Fruit fly (Drosophila melanogaster) whole organism, embryonic: ENCODE results near the gene phr6-4.

ENCODE experiments used
- Abd-B ChIP-seq: fragments of 200-800 bp; sonication (Bioruptor generic); optimal IDR thresholded peaks from 2 replicates; lab custom pipeline; 2018; ENCODE audit warnings: missing biosample characterization, mild to moderate bottlenecking, missing genetic modification characterization, moderate library complexity
- CG10366 ChIP-seq: fragments of 200-800 bp; sonication (Bioruptor generic); IDR thresholded peaks from 2 replicates; pipeline ENCODE4 v1.3.6; 2022; ENCODE audit warnings: missing biosample characterization, missing genetic modification characterization
- CG10565 ChIP-seq: fragments of 200-800 bp; sonication (Bioruptor generic); optimal IDR thresholded peaks from 3 replicates; lab custom pipeline; 2016; ENCODE audit warnings: missing biosample characterization, mild to moderate bottlenecking, missing genetic modification characterization
- CG11560 ChIP-seq: fragments of 200-800 bp; sonication (Bioruptor generic); IDR thresholded peaks from 3 replicates; pipeline ENCODE4 v1.3.6; 2022; ENCODE audit warnings: missing biosample characterization, missing genetic modification characterization
- CG15696 ChIP-seq: fragments of 200-800 bp; sonication (Bioruptor generic); optimal IDR thresholded peaks from 2 replicates; lab custom pipeline; 2019; ENCODE audit warnings: missing biosample characterization, mild to moderate bottlenecking, missing genetic modification characterization, moderate library complexity
- CG17359 ChIP-seq: fragments of 200-800 bp; sonication (Bioruptor generic); optimal IDR thresholded peaks from 3 replicates; lab custom pipeline; 2018; ENCODE audit warnings: missing biosample characterization, mild to moderate bottlenecking, missing genetic modification characterization, moderate library complexity
- CG2199 ChIP-seq: fragments of 200-800 bp; sonication (Bioruptor generic); IDR thresholded peaks from 3 replicates; pipeline ENCODE4 v1.3.6; 2022; ENCODE audit warnings: missing biosample characterization, missing genetic modification characterization
- CG31441 ChIP-seq: fragments of 200-800 bp; sonication (Bioruptor generic); IDR thresholded peaks from 2 replicates; pipeline ENCODE4 v1.3.6; 2022; ENCODE audit warnings: missing biosample characterization, missing genetic modification characterization
- CG3281 ChIP-seq: fragments of 200-800 bp; sonication (Bioruptor generic); optimal IDR thresholded peaks from 3 replicates; lab custom pipeline; 2017; ENCODE audit warnings: missing biosample characterization, mild to moderate bottlenecking, missing genetic modification characterization
- CG3407 ChIP-seq: fragments of 200-800 bp; sonication (Bioruptor generic); optimal IDR thresholded peaks from 2 replicates; lab custom pipeline; 2018; ENCODE audit warnings: missing biosample characterization, mild to moderate bottlenecking, missing genetic modification characterization
- CG3726 ChIP-seq: fragments of 200-800 bp; sonication (Bioruptor generic); IDR thresholded peaks from 3 replicates; pipeline ENCODE4, ENCODE4 v1.3.6; 2022; ENCODE audit warnings: missing biosample characterization, missing genetic modification characterization
- CG6654 ChIP-seq: fragments of 200-800 bp; sonication (Bioruptor generic); optimal IDR thresholded peaks from 2 replicates; lab custom pipeline; 2017; ENCODE audit warnings: missing biosample characterization, mild to moderate bottlenecking, missing genetic modification characterization
- CG8281 ChIP-seq: fragments of 200-800 bp; sonication (Bioruptor generic); optimal IDR thresholded peaks from 2 replicates; lab custom pipeline; 2018; ENCODE audit warnings: missing biosample characterization, mild to moderate bottlenecking, missing genetic modification characterization, moderate library complexity
- CG8290 ChIP-seq, 3 experiments: fragments of 200-800 bp; sonication (Bioruptor generic); optimal IDR thresholded peaks; 2 replicates each; lab custom pipeline; 2016 to 2019; ENCODE audit warnings: missing biosample characterization in 3 of 3, missing genetic modification characterization in 3 of 3, mild to moderate bottlenecking in 2 of 3, moderate library complexity in 1 of 3
- CG9215 ChIP-seq: fragments of 200-800 bp; sonication (Bioruptor generic); IDR thresholded peaks from 2 replicates; pipeline ENCODE4 v1.3.6; 2022; ENCODE audit warnings: missing biosample characterization, missing genetic modification characterization
- CHES-1-like ChIP-seq: fragments of 200-800 bp; sonication (Bioruptor generic); optimal IDR thresholded peaks from 2 replicates; lab custom pipeline; 2016; ENCODE audit warnings: missing biosample characterization, missing genetic modification characterization
- CTCF ChIP-seq: fragments of 200-800 bp; sonication (Bioruptor generic); optimal IDR thresholded peaks from 2 replicates; lab custom pipeline; 2017; ENCODE audit warnings: missing biosample characterization, mild to moderate bottlenecking, missing genetic modification characterization, moderate library complexity
- Dip2 ChIP-seq: fragments of 200-800 bp; sonication (Bioruptor generic); IDR thresholded peaks from 2 replicates; pipeline ENCODE4 v1.3.6; 2022; ENCODE audit warnings: missing biosample characterization, missing genetic modification characterization
- H15 ChIP-seq: fragments of 200-800 bp; sonication (Bioruptor generic); IDR thresholded peaks from 3 replicates; pipeline ENCODE4 v1.3.6; 2022; ENCODE audit warnings: missing biosample characterization, missing genetic modification characterization
- Hmx ChIP-seq: fragments of 200-800 bp; sonication (Bioruptor generic); optimal IDR thresholded peaks from 2 replicates; lab custom pipeline; 2016; ENCODE audit warnings: missing biosample characterization, missing genetic modification characterization
- Nf-YC ChIP-seq: fragments of 200-800 bp; optimal IDR thresholded peaks from 3 replicates; lab custom pipeline; 2019; ENCODE audit warnings: missing biosample characterization, mild to moderate bottlenecking, missing genetic modification characterization, moderate library complexity
- Scr ChIP-seq: fragments of 200-800 bp; sonication (Bioruptor generic); IDR thresholded peaks from 2 replicates; pipeline ENCODE4 v1.3.6; 2022; ENCODE audit warnings: missing biosample characterization, missing genetic modification characterization; ENCODE audit not compliant: partially characterized antibody
- az2 ChIP-seq: fragments of 200-800 bp; sonication (Bioruptor generic); optimal IDR thresholded peaks from 3 replicates; lab custom pipeline; 2016; ENCODE audit warnings: missing biosample characterization, missing genetic modification characterization
- bigmax ChIP-seq: fragments of 200-800 bp; sonication (Bioruptor generic); optimal IDR thresholded peaks from 2 replicates; lab custom pipeline; 2018; ENCODE audit warnings: missing biosample characterization, mild to moderate bottlenecking, missing genetic modification characterization
- bsh ChIP-seq, 2 experiments: fragments of 200-800 bp; sonication (Bioruptor generic); optimal IDR thresholded peaks; 2 replicates each; lab custom pipeline; 2017 to 2018; ENCODE audit warnings: mild to moderate bottlenecking in 2 of 2, missing biosample characterization in 2 of 2, missing genetic modification characterization in 2 of 2, moderate library complexity in 1 of 2
- chm ChIP-seq: fragments of 200-800 bp; sonication (Bioruptor generic); IDR thresholded peaks from 2 replicates; pipeline ENCODE4 v1.3.6; 2022; ENCODE audit warnings: missing biosample characterization, missing genetic modification characterization
- chn ChIP-seq: fragments of 200-800 bp; sonication (Bioruptor generic); optimal IDR thresholded peaks from 2 replicates; lab custom pipeline; 2016; ENCODE audit warnings: missing biosample characterization, missing genetic modification characterization
- ci ChIP-seq: fragments of 200-800 bp; sonication (Bioruptor generic); IDR thresholded peaks from 3 replicates; pipeline ENCODE4 v1.3.6; 2022; ENCODE audit warnings: missing biosample characterization, missing genetic modification characterization
- da ChIP-seq: fragments of 200-800 bp; sonication (Bioruptor generic); optimal IDR thresholded peaks from 2 replicates; lab custom pipeline; 2016; ENCODE audit warnings: missing biosample characterization, missing genetic modification characterization
- dan ChIP-seq: fragments of 200-800 bp; sonication (Bioruptor generic); IDR thresholded peaks from 2 replicates; pipeline ENCODE4 v1.3.6; 2022; ENCODE audit warnings: missing biosample characterization, missing genetic modification characterization
- dimm ChIP-seq: fragments of 200-800 bp; sonication (Bioruptor generic); IDR thresholded peaks from 2 replicates; pipeline ENCODE4 v1.3.6; 2022; ENCODE audit warnings: missing biosample characterization, missing genetic modification characterization
- dmrt99B ChIP-seq: fragments of 200-800 bp; sonication (Bioruptor generic); optimal IDR thresholded peaks from 2 replicates; lab custom pipeline; 2018; ENCODE audit warnings: missing biosample characterization, mild to moderate bottlenecking, missing genetic modification characterization, moderate library complexity
- dysf ChIP-seq: fragments of 200-800 bp; sonication (Bioruptor generic); IDR thresholded peaks from 3 replicates; pipeline ENCODE4 v1.3.6; 2022; ENCODE audit warnings: missing biosample characterization, missing genetic modification characterization
- fu2 ChIP-seq: fragments of 200-800 bp; sonication (Bioruptor generic); optimal IDR thresholded peaks from 2 replicates; lab custom pipeline; 2016; ENCODE audit warnings: missing biosample characterization, missing genetic modification characterization
- gfzf ChIP-seq: fragments of 200-800 bp; sonication (Bioruptor generic); optimal IDR thresholded peaks from 2 replicates; lab custom pipeline; 2016; ENCODE audit warnings: missing biosample characterization, mild to moderate bottlenecking, missing genetic modification characterization, moderate library complexity
- gsb ChIP-seq: fragments of 200-800 bp; sonication (Bioruptor generic); IDR thresholded peaks from 2 replicates; pipeline ENCODE4 v1.3.6; 2022; ENCODE audit warnings: missing biosample characterization, missing genetic modification characterization
- gsb-n ChIP-seq: fragments of 200-800 bp; sonication (Bioruptor generic); optimal IDR thresholded peaks from 3 replicates; lab custom pipeline; 2018; ENCODE audit warnings: missing biosample characterization, mild to moderate bottlenecking, missing genetic modification characterization
- ind ChIP-seq: fragments of 200-800 bp; sonication (Bioruptor generic); optimal IDR thresholded peaks from 3 replicates; lab custom pipeline; 2016; ENCODE audit warnings: missing biosample characterization, missing genetic modification characterization
- lola ChIP-seq, 3 experiments: fragments of >200 bp in 2 of 3; fragments of 200-800 bp in 1 of 3; sonication (Bioruptor generic) in 1 of 3; optimal IDR thresholded peaks; 2 replicates each; lab custom pipeline; 2017 to 2019; ENCODE audit warnings: missing biosample characterization in 3 of 3, missing genetic modification characterization in 3 of 3, mild to moderate bottlenecking in 1 of 3, moderate library complexity in 1 of 3
- org-1 ChIP-seq: fragments of 200-800 bp; sonication (Bioruptor generic); optimal IDR thresholded peaks from 2 replicates; lab custom pipeline; 2017; ENCODE audit warnings: missing biosample characterization, missing genetic modification characterization
- otp ChIP-seq: fragments of 200-800 bp; sonication (Bioruptor generic); IDR thresholded peaks from 3 replicates; pipeline ENCODE4, ENCODE4 v1.3.6; 2022; ENCODE audit warnings: missing biosample characterization, missing genetic modification characterization
- pho ChIP-seq: fragments of 200-800 bp; sonication (Bioruptor generic); optimal IDR thresholded peaks from 2 replicates; lab custom pipeline; 2016; ENCODE audit warnings: missing biosample characterization, missing genetic modification characterization
- ranshi ChIP-seq: fragments of 200-800 bp; sonication (Bioruptor generic); IDR thresholded peaks from 2 replicates; pipeline ENCODE4 v1.3.6; 2022; ENCODE audit warnings: missing biosample characterization, missing genetic modification characterization
- run ChIP-seq: fragments of 200-800 bp; sonication (Bioruptor generic); optimal IDR thresholded peaks from 3 replicates; lab custom pipeline; 2018; ENCODE audit warnings: missing biosample characterization, mild to moderate bottlenecking, missing genetic modification characterization
- scrt ChIP-seq: fragments of 200-800 bp; sonication (Bioruptor generic); optimal IDR thresholded peaks from 2 replicates; lab custom pipeline; 2018; ENCODE audit warnings: missing biosample characterization, mild to moderate bottlenecking, missing genetic modification characterization, moderate library complexity
- sd ChIP-seq: fragments of 200-800 bp; sonication (Bioruptor generic); optimal IDR thresholded peaks from 3 replicates; lab custom pipeline; 2018; ENCODE audit warnings: missing biosample characterization, mild to moderate bottlenecking, missing genetic modification characterization, moderate library complexity
- tap ChIP-seq: fragments of 200-800 bp; optimal IDR thresholded peaks from 3 replicates; lab custom pipeline; 2019; ENCODE audit warnings: missing biosample characterization, mild to moderate bottlenecking, missing genetic modification characterization, moderate library complexity
- trh ChIP-seq: fragments of 200-800 bp; sonication (Bioruptor generic); optimal IDR thresholded peaks from 2 replicates; lab custom pipeline; 2016; ENCODE audit warnings: missing biosample characterization, missing genetic modification characterization
- unc-4 ChIP-seq: fragments of 200-800 bp; sonication (Bioruptor generic); IDR thresholded peaks from 2 replicates; pipeline ENCODE4 v1.3.6; 2022; ENCODE audit warnings: missing biosample characterization, missing genetic modification characterization; ENCODE audit not compliant: partially characterized antibody
- z ChIP-seq: fragments of 200-800 bp; sonication (Bioruptor generic); IDR thresholded peaks from 3 replicates; pipeline ENCODE4 v1.3.6; 2022; ENCODE audit warnings: missing biosample characterization, missing genetic modification characterization
- zen2 ChIP-seq: fragments of 200-800 bp; sonication (Bioruptor generic); IDR thresholded peaks from 3 replicates; pipeline ENCODE4 v1.3.6; 2022; ENCODE audit warnings: missing biosample characterization, missing genetic modification characterization; ENCODE audit not compliant: partially characterized antibody

Gene phr6-4

dm6 chr2L:20638413-20638812, 7.2 kb downstream of the phr6-4 start (continued):
- no peak for TF ChIP-seq az2 (GFP tag; lab: Kevin White, UChicago)
- peak; percentile 25; the same call in 1 of the 2 replicates for TF ChIP-seq Scr (GFP tag; lab: Robert Waterston, UW)
- no peak for TF ChIP-seq CG3726 (GFP tag; lab: Robert Waterston, UW)
- TF ChIP-seq CG8290 (GFP tag; optimal IDR thresholded peaks at IDR 0.05; lab: Kevin White, UChicago): peak; percentile 30
- peak in 1 of 2 experiments; percentile 55 for TF ChIP-seq CG8290 (tag; optimal IDR thresholded peaks at IDR 0.05; lab: Kevin White, UChicago)
- TF ChIP-seq ci (GFP tag; lab: Robert Waterston, UW): peak; percentile 43; the same call in 1 of the 3 replicates
- TF ChIP-seq CG17359 (tag; lab: Kevin White, UChicago): no peak
- no peak for TF ChIP-seq ranshi (GFP tag; lab: Robert Waterston, UW)
- TF ChIP-seq bsh (GFP tag; optimal IDR thresholded peaks at IDR 0.05; lab: Kevin White, UChicago): no peak
- peak; percentile 22 for TF ChIP-seq CTCF (GFP tag; lab: Kevin White, UChicago)
- no peak for TF ChIP-seq CG3407 (GFP tag; lab: Kevin White, UChicago)
- TF ChIP-seq sd (tag; lab: Kevin White, UChicago): no peak
- no peak for TF ChIP-seq dimm (GFP tag; lab: Robert Waterston, UW)
- peak; percentile 54 for TF ChIP-seq Abd-B
- TF ChIP-seq dan: no peak
- TF ChIP-seq unc-4 (GFP tag; lab: Robert Waterston, UW): peak; percentile 32; the same call in 1 of the 2 replicates
- no peak for TF ChIP-seq run (tag; lab: Kevin White, UChicago)
- TF ChIP-seq fu2 (GFP tag; lab: Kevin White, UChicago): no peak
- no peak for TF ChIP-seq CG3281 (GFP tag; lab: Kevin White, UChicago)
- TF ChIP-seq chm (GFP tag; lab: Robert Waterston, UW): no peak
- TF ChIP-seq z: no peak
- no peak for TF ChIP-seq zen2 (GFP tag; lab: Robert Waterston, UW)
- TF ChIP-seq CG11560 (tag; lab: Robert Waterston, UW): no peak
- peak; percentile 31 for TF ChIP-seq chn
- TF ChIP-seq CG15696: no peak
- TF ChIP-seq gsb-n (tag; lab: Kevin White, UChicago): no peak
- TF ChIP-seq gfzf: peak; percentile 90
- TF ChIP-seq otp (GFP tag; lab: Robert Waterston, UW): no peak
- TF ChIP-seq Dip2 (GFP tag; lab: Robert Waterston, UW): no peak
- TF ChIP-seq pho (GFP tag; lab: Kevin White, UChicago): no peak
- TF ChIP-seq tap (tag; lab: Kevin White, UChicago): no peak
- no peak for TF ChIP-seq da (GFP tag; lab: Kevin White, UChicago)
- TF ChIP-seq Hmx: no peak
- TF ChIP-seq CG9215 (GFP tag; lab: Robert Waterston, UW): no peak
- TF ChIP-seq CG2199 (GFP tag; lab: Robert Waterston, UW): peak; percentile 84; the same call in 2 of the 3 replicates
- TF ChIP-seq CG8281 (tag; lab: Kevin White, UChicago): no peak
- TF ChIP-seq dysf (GFP tag; lab: Robert Waterston, UW): no peak
- TF ChIP-seq Nf-YC (tag; lab: Kevin White, UChicago): no peak
- no peak for TF ChIP-seq dmrt99B
- no peak for TF ChIP-seq scrt
- no peak for TF ChIP-seq H15 (GFP tag; lab: Robert Waterston, UW)
- no peak for TF ChIP-seq CHES-1-like (GFP tag; lab: Kevin White, UChicago)
- TF ChIP-seq gsb (GFP tag; lab: Robert Waterston, UW): no peak
- no peak for TF ChIP-seq bigmax (GFP tag; lab: Kevin White, UChicago)
- no peak for TF ChIP-seq CG10366 (GFP tag; lab: Robert Waterston, UW)
- no peak for TF ChIP-seq lola (GFP tag; optimal IDR thresholded peaks at IDR 0.05; lab: Kevin White, UChicago)
- TF ChIP-seq org-1: no peak
- no peak for TF ChIP-seq CG10565 (GFP tag; lab: Kevin White, UChicago)
- TF ChIP-seq ind (GFP tag; lab: Kevin White, UChicago): no peak
- TF ChIP-seq CG6654 (GFP tag; lab: Kevin White, UChicago): no peak
- no peak for TF ChIP-seq trh (GFP tag; lab: Kevin White, UChicago)
- TF ChIP-seq CG31441 (GFP tag; lab: Robert Waterston, UW): peak; percentile 29; the same call in 1 of the 2 replicates
